Fruit fly (Drosophila melanogaster) whole organism, wandering third instar larva: ENCODE results near the gene Nmt.

Experiments used
- Abd-B ChIP-seq: fragments of >200 bp; optimal IDR thresholded peaks from 2 replicates; lab custom pipeline; 2017; ENCODE audit warnings: missing biosample characterization, missing genetic modification characterization
- HLH106 ChIP-seq: fragments of 200-800 bp; optimal IDR thresholded peaks from 3 replicates; lab custom pipeline; 2019; ENCODE audit warnings: missing biosample characterization, mild to moderate bottlenecking, missing genetic modification characterization, moderate library complexity
- Hr78 ChIP-seq: fragments of >200 bp; optimal IDR thresholded peaks from 2 replicates; lab custom pipeline; 2017; ENCODE audit warnings: missing biosample characterization, missing genetic modification characterization
- OdsH ChIP-seq: fragments of 200-800 bp; sonication (Bioruptor generic); optimal IDR thresholded peaks from 2 replicates; lab custom pipeline; 2016; ENCODE audit warnings: missing biosample characterization, mild to moderate bottlenecking, missing genetic modification characterization
- Vsx2 ChIP-seq: fragments of 200-300, 225-300 bp; sonication (Bioruptor generic); optimal IDR thresholded peaks from 2 replicates; lab custom pipeline; 2018; ENCODE audit warnings: missing biosample characterization, missing genetic modification characterization; ENCODE audit not compliant: partially characterized antibody
- dmrt93B ChIP-seq: fragments of 200-800 bp; sonication (Bioruptor generic); optimal IDR thresholded peaks from 2 replicates; lab custom pipeline; 2018; ENCODE audit warnings: missing biosample characterization, mild to moderate bottlenecking, missing genetic modification characterization
- fru ChIP-seq: fragments of 200-800 bp; sonication (Bioruptor generic); optimal IDR thresholded peaks from 3 replicates; lab custom pipeline; 2016; ENCODE audit warnings: missing biosample characterization, mild to moderate bottlenecking, missing genetic modification characterization
- h ChIP-seq: fragments of 200-800 bp; sonication (Bioruptor generic); optimal IDR thresholded peaks from 3 replicates; lab custom pipeline; 2016; ENCODE audit warnings: missing biosample characterization, mild to moderate bottlenecking, missing genetic modification characterization
- jim ChIP-seq: fragments of 175-275, 200-325 bp; sonication (Bioruptor generic); optimal IDR thresholded peaks from 2 replicates; lab custom pipeline; 2016; ENCODE audit warnings: missing biosample characterization, mild to moderate bottlenecking, missing genetic modification characterization
- pan ChIP-seq: fragments of >200 bp; optimal IDR thresholded peaks from 2 replicates; lab custom pipeline; 2017
- tai ChIP-seq: sonication (Bioruptor generic); optimal IDR thresholded peaks from 2 replicates; lab custom pipeline; 2016; ENCODE audit warnings: missing biosample characterization, missing genetic modification characterization

DNA sequence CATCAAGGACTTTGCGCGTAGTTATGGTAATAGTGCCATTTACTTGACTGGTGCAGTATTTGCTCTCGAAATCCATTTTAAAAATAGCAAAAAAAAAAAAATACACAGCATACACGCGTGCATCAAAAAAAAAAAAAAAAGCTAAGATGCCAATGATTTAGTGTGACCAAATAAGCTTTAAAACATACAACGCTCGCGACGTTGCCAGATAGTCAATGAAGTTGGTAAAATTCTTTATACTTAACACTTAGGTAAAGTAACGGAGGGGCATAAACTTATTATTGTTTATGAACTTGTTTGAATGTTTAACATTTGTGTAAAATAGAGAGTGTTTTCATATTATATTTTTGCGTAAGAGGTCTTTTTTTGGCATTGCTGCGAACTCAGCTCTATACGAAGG is 32.4 kb upstream of the Nmt start, which contains the start of gene tut:
- TF ChIP-seq pan (lab: Kevin White, UChicago) (no peak), Hr78 (GFP tag; lab: Kevin White, UChicago) (no peak), OdsH (GFP tag; lab: Kevin White, UChicago) (no peak), HLH106 (tag; lab: Kevin White, UChicago) (no peak), h (GFP tag; lab: Kevin White, UChicago) (no peak), dmrt93B (GFP tag; lab: Kevin White, UChicago) (no peak), jim (GFP tag; lab: Kevin White, UChicago) (no peak), Vsx2 (GFP tag; lab: Kevin White, UChicago) (no peak), Abd-B (GFP tag; lab: Kevin White, UChicago) (no peak), tai (GFP tag; lab: Kevin White, UChicago) (no peak), fru (GFP tag; lab: Kevin White, UChicago) (no peak)
